Worm (Caenorhabditis elegans) whole organism, L4 larva: ENCODE results near the gene ghi-1.

ENCODE experiments used
- F37D6.2 ChIP-seq: sonication (generic microtip); optimal IDR thresholded peaks from 2 replicates; lab custom pipeline; 2016; ENCODE audit warnings: mild to moderate bottlenecking, missing genetic modification characterization, missing compliant biosample characterization
- T20F7.1 ChIP-seq: fragments of 200-800 bp; sonication (Bioruptor generic); optimal IDR thresholded peaks from 2 replicates; lab custom pipeline; 2018; ENCODE audit warnings: mild to moderate bottlenecking, missing genetic modification characterization, missing compliant biosample characterization
- aha-1 ChIP-seq: fragments of 150-350 bp; peaks from one replicate; lab custom pipeline; 2014; ENCODE audit warnings: missing biosample characterization, missing genetic modification characterization
- aly-2 ChIP-seq: sonication (generic microtip); optimal IDR thresholded peaks from 2 replicates; lab custom pipeline; 2018; ENCODE audit warnings: missing biosample characterization, missing genetic modification characterization
- ceh-32 ChIP-seq: sonication (generic microtip); optimal IDR thresholded peaks from 2 replicates; lab custom pipeline; 2016; ENCODE audit warnings: mild to moderate bottlenecking, missing genetic modification characterization, missing compliant biosample characterization; ENCODE audit not compliant: poor library complexity
- dmd-8 ChIP-seq: fragments of 200-800 bp; sonication (Bioruptor generic); IDR thresholded peaks from 2 replicates; pipeline ENCODE4 v1.3.6; 2022; ENCODE audit warnings: missing genetic modification characterization, missing compliant biosample characterization
- dmd-9 ChIP-seq: fragments of 200-800 bp; sonication (Bioruptor generic); IDR thresholded peaks from 2 replicates; pipeline ENCODE4 v1.3.6; 2022; ENCODE audit warnings: missing genetic modification reagents, missing genetic modification characterization, missing compliant biosample characterization
- dpl-1 ChIP-seq: fragments of 150-350 bp; optimal IDR thresholded peaks from 2 replicates; lab custom pipeline; 2014; ENCODE audit warnings: missing biosample characterization, missing genetic modification reagents, missing genetic modification characterization
- lin-29 ChIP-seq: fragments of 200-800 bp; sonication (Bioruptor generic); IDR thresholded peaks from 2 replicates; pipeline ENCODE4 v1.3.6; 2022; ENCODE audit warnings: missing genetic modification reagents, missing genetic modification characterization, missing compliant biosample characterization
- pha-4 ChIP-seq, 2 experiments: fragments of 150-350 bp in 1 of 2; fragments of 200-800 bp in 1 of 2; sonication (Bioruptor generic) in 1 of 2; IDR thresholded peaks in 1 of 2; optimal IDR thresholded peaks in 1 of 2; 2 replicates each; pipeline versions ENCODE4 v1.3.6 to Lab custom; 2014 to 2022; ENCODE audit warnings: missing genetic modification characterization in 2 of 2, missing genetic modification reagents in 2 of 2, missing biosample characterization in 1 of 2, missing compliant biosample characterization in 1 of 2
- sdz-12 ChIP-seq: fragments of 200-800 bp; sonication (Bioruptor generic); optimal IDR thresholded peaks from 2 replicates; lab custom pipeline; 2018; ENCODE audit warnings: mild to moderate bottlenecking, missing genetic modification characterization, missing compliant biosample characterization
- snpc-4 ChIP-seq: fragments of 150-350 bp; optimal IDR thresholded peaks from 2 replicates; lab custom pipeline; 2014; ENCODE audit warnings: missing biosample characterization, missing genetic modification characterization
- vab-7 ChIP-seq: fragments of 200-800 bp; sonication (Bioruptor generic); IDR thresholded peaks from 2 replicates; pipeline ENCODE4 v1.3.6; 2022; ENCODE audit warnings: missing genetic modification reagents, missing genetic modification characterization, missing compliant biosample characterization

DNA sequence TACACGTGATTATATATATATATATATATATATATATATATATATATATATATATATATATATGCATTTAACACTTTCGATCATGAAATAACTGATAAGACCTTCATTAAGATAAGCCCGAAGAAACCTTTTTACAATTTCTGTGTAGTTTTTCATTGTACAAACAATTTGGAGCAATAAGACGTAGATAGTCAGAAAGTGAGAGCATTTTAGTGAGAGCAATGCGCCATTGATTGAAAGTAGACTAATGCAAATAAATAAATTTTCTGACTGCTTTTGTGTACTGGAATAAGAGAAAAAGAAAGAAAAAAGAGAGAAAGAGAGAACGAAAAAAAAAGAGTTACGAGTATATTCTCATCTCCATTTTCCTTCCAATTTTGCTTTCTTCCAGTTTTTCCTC lies 41.9 kb upstream of the ghi-1 start:
- no peak for TF ChIP-seq dmd-9 (GFP tag; lab: Robert Waterston, UW)
- TF ChIP-seq ceh-32 (tag; lab: Kevin White, UChicago), result no peak
- no peak for TF ChIP-seq sdz-12 (GFP tag; lab: Kevin White, UChicago)
- no peak for TF ChIP-seq T20F7.1 (GFP tag; lab: Kevin White, UChicago)
- no peak for TF ChIP-seq snpc-4 (tag; lab: Kevin White, UChicago)
- no peak for TF ChIP-seq pha-4 (GFP tag; IDR thresholded peaks at IDR 0.05; lab: Robert Waterston, UW)
- no peak for TF ChIP-seq pha-4 (tag; optimal IDR thresholded peaks at IDR 0.05; lab: Kevin White, UChicago)
- TF ChIP-seq lin-29 (GFP tag; lab: Robert Waterston, UW), result no peak
- no peak for TF ChIP-seq dmd-8 (GFP tag; lab: Robert Waterston, UW)
- no peak for TF ChIP-seq dpl-1 (GFP tag; lab: Kevin White, UChicago)
- no peak for TF ChIP-seq aly-2 (tag; lab: Kevin White, UChicago)
- TF ChIP-seq F37D6.2 (tag; lab: Kevin White, UChicago), result no peak
- no peak for TF ChIP-seq vab-7 (GFP tag; lab: Robert Waterston, UW)
- no peak for TF ChIP-seq aha-1 (tag; lab: Kevin White, UChicago)
